Worm (Caenorhabditis elegans): ENCODE measurements around the gene pacs-1.

DNA sequence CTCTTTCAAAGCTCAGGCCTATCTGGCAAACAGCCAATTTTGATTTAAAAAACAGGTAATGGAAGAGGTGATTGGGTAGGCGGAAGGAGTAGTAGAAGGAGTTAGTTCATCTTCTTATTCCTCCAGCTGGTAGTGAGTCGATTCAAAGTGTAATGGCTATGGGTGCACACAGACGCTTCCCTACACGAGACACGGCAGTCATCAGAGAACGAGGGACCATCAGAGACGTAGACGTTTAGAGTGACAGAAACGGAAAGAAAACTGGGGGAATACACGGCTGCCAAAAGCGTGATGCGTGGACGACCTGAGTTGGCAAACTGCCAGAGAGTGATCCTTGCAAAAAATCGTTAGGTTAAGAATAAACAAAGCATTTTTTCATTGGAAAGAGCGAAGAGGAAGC lies 30.4 kb upstream of the pacs-1 start:
- no peak for TF ChIP-seq dao-5 (tag; optimal IDR thresholded peaks at IDR 0.05)
- TF ChIP-seq him-1 (tag; optimal IDR thresholded peaks at IDR 0.05): no peak
- TF ChIP-seq W03F9.2 (tag; optimal IDR thresholded peaks at IDR 0.05): no peak

All from whole organism, L4/young adult.